Worm (Caenorhabditis elegans) whole organism, young adult: ENCODE results near the gene lge-1.

Experiments used
- B0261.1 ChIP-seq: sonication (generic microtip); optimal IDR thresholded peaks from 2 replicates; lab custom pipeline; 2016; ENCODE audit warnings: mild to moderate bottlenecking, missing genetic modification characterization, moderate library complexity, missing compliant biosample characterization
- C17E4.6 ChIP-seq: fragments of 200-800 bp; sonication (Bioruptor generic); IDR thresholded peaks from 2 replicates; pipeline ENCODE4 v1.3.6; 2022; ENCODE audit warnings: missing genetic modification reagents, missing genetic modification characterization, missing compliant biosample characterization
- F22D6.2 ChIP-seq: sonication (generic microtip); optimal IDR thresholded peaks from 2 replicates; lab custom pipeline; 2016; ENCODE audit warnings: mild to moderate bottlenecking, missing genetic modification characterization, missing compliant biosample characterization
- F57A8.1 ChIP-seq: fragments of 200-800 bp; sonication (Bioruptor generic); optimal IDR thresholded peaks from 2 replicates; lab custom pipeline; 2018; ENCODE audit warnings: mild to moderate bottlenecking, missing genetic modification characterization, moderate library complexity, missing compliant biosample characterization
- K12H6.12 ChIP-seq: fragments of 200-800 bp; sonication (Bioruptor generic); optimal IDR thresholded peaks from 2 replicates; lab custom pipeline; 2018; ENCODE audit warnings: mild to moderate bottlenecking, missing genetic modification characterization, missing compliant biosample characterization
- T07F8.4 ChIP-seq: sonication (generic microtip); optimal IDR thresholded peaks from 2 replicates; lab custom pipeline; 2016; ENCODE audit warnings: mild to moderate bottlenecking, missing genetic modification characterization, moderate library complexity, missing compliant biosample characterization
- ZK185.1 ChIP-seq: sonication (generic microtip); optimal IDR thresholded peaks from 2 replicates; lab custom pipeline; 2016; ENCODE audit warnings: mild to moderate bottlenecking, missing genetic modification characterization, missing compliant biosample characterization; ENCODE audit not compliant: poor library complexity, severe bottlenecking
- aptf-2 ChIP-seq: fragments of 200-800 bp; sonication (Bioruptor generic); conservative IDR thresholded peaks from 2 replicates; pipeline ENCODE4 v1.3.6; 2022; ENCODE audit warnings: missing genetic modification reagents, missing genetic modification characterization, missing compliant biosample characterization
- bed-1 ChIP-seq: fragments of 200-800 bp; sonication (Bioruptor generic); IDR thresholded peaks from 2 replicates; pipeline ENCODE4 v1.3.6; 2022; ENCODE audit warnings: missing genetic modification reagents, missing genetic modification characterization, missing compliant biosample characterization
- bed-2 ChIP-seq: fragments of 200-800 bp; sonication (Bioruptor generic); IDR thresholded peaks from 2 replicates; pipeline ENCODE4 v1.3.6; 2022; ENCODE audit warnings: missing genetic modification reagents, missing genetic modification characterization, missing compliant biosample characterization
- ccch-3 ChIP-seq: fragments of 200-800 bp; sonication (Bioruptor generic); optimal IDR thresholded peaks from 2 replicates; lab custom pipeline; 2018; ENCODE audit warnings: mild to moderate bottlenecking, missing genetic modification characterization, missing compliant biosample characterization
- ceh-100 ChIP-seq: fragments of 200-800 bp; sonication (Bioruptor generic); IDR thresholded peaks from 2 replicates; pipeline ENCODE4 v1.3.6; 2022; ENCODE audit warnings: missing genetic modification reagents, missing genetic modification characterization, missing compliant biosample characterization
- ceh-40 ChIP-seq: fragments of 200-800 bp; sonication (Bioruptor generic); IDR thresholded peaks from 2 replicates; pipeline ENCODE4 v1.3.6; 2022; ENCODE audit warnings: missing genetic modification characterization, missing compliant biosample characterization
- ets-4 ChIP-seq: fragments of 200-800 bp; sonication (Bioruptor generic); optimal IDR thresholded peaks from 2 replicates; lab custom pipeline; 2018; ENCODE audit warnings: mild to moderate bottlenecking, missing genetic modification characterization, missing compliant biosample characterization
- lin-26 ChIP-seq: fragments of 200-800 bp; sonication (Bioruptor generic); IDR thresholded peaks from 2 replicates; pipeline ENCODE4 v1.3.6; 2022; ENCODE audit warnings: missing genetic modification reagents, missing genetic modification characterization, missing compliant biosample characterization
- lin-40 ChIP-seq: sonication (generic microtip); optimal IDR thresholded peaks from 2 replicates; lab custom pipeline; 2016; ENCODE audit warnings: missing genetic modification characterization, mild to moderate bottlenecking, missing compliant biosample characterization, missing genotype, missing genetic modification reagents
- lsy-27 ChIP-seq: sonication (generic microtip); optimal IDR thresholded peaks from 2 replicates; lab custom pipeline; 2017; ENCODE audit warnings: missing genetic modification characterization, mild to moderate bottlenecking, missing compliant biosample characterization, antibody characterized with exemption, missing genotype, borderline replicate concordance; ENCODE audit not compliant: insufficient read depth
- madf-8 ChIP-seq: fragments of 200-800 bp; sonication (Bioruptor generic); conservative IDR thresholded peaks from 2 replicates; pipeline ENCODE4 v1.3.6; 2022; ENCODE audit warnings: missing genetic modification reagents, missing genetic modification characterization, missing compliant biosample characterization
- mxl-1 ChIP-seq: sonication (generic microtip); optimal IDR thresholded peaks from 2 replicates; lab custom pipeline; 2016; ENCODE audit warnings: missing genetic modification characterization, missing compliant biosample characterization
- nfya-1 ChIP-seq: sonication (generic microtip); optimal IDR thresholded peaks from 2 replicates; lab custom pipeline; 2017; ENCODE audit warnings: antibody characterized with exemption, missing compliant biosample characterization, missing genetic modification characterization, borderline replicate concordance; ENCODE audit not compliant: insufficient read depth
- nhr-179 ChIP-seq: sonication (generic microtip); optimal IDR thresholded peaks from 2 replicates; lab custom pipeline; 2016; ENCODE audit warnings: mild to moderate bottlenecking, missing genetic modification characterization, missing compliant biosample characterization
- nhr-27 ChIP-seq: fragments of 200-800 bp; sonication (Bioruptor generic); optimal IDR thresholded peaks from 2 replicates; lab custom pipeline; 2018; ENCODE audit warnings: mild to moderate bottlenecking, missing genetic modification characterization, moderate library complexity, missing compliant biosample characterization
- pbrm-1 ChIP-seq: fragments of 200-800 bp; sonication (Bioruptor generic); IDR thresholded peaks from 2 replicates; pipeline ENCODE4 v1.3.6; 2022; ENCODE audit warnings: missing genetic modification reagents, missing genetic modification characterization, missing compliant biosample characterization
- rpc-1 ChIP-seq, 2 experiments: fragments of 150-350 bp in 1 of 2; sonication (generic microtip) in 1 of 2; optimal IDR thresholded peaks; 2 replicates each; lab custom pipeline; 2014 to 2018; ENCODE audit warnings: missing biosample characterization in 1 of 2, missing genetic modification characterization in 1 of 2, missing genetic modification reagents in 1 of 2, missing genotype in 1 of 2
- snpc-1.3 ChIP-seq: sonication (generic microtip); optimal IDR thresholded peaks from 2 replicates; lab custom pipeline; 2017; ENCODE audit warnings: missing genetic modification characterization, mild to moderate bottlenecking, missing compliant biosample characterization, antibody characterized with exemption, moderate library complexity, missing genotype, missing genetic modification reagents; ENCODE audit not compliant: insufficient read depth
- snpc-3.4 ChIP-seq: sonication (generic microtip); optimal IDR thresholded peaks from 2 replicates; lab custom pipeline; 2017; ENCODE audit warnings: missing genetic modification characterization, mild to moderate bottlenecking, missing compliant biosample characterization, antibody characterized with exemption, moderate library complexity, missing genotype, missing genetic modification reagents
- snpc-4 ChIP-seq, 5 experiments: fragments of 150-350 bp in 1 of 5; sonication (generic microtip) in 4 of 5; optimal IDR thresholded peaks; 2 replicates each; lab custom pipeline; 2014 to 2018; ENCODE audit warnings: missing genetic modification characterization in 5 of 5, missing biosample characterization in 3 of 5, antibody characterized with exemption in 2 of 5, mild to moderate bottlenecking in 2 of 5, missing compliant biosample characterization in 2 of 5, missing genotype in 2 of 5, moderate library complexity in 2 of 5, missing genetic modification reagents in 1 of 5
- tbp1 ChIP-seq: fragments of 200-800 bp; sonication (Bioruptor generic); optimal IDR thresholded peaks from 2 replicates; lab custom pipeline; 2018; ENCODE audit warnings: mild to moderate bottlenecking, missing genetic modification characterization, missing compliant biosample characterization
- ztf-18 ChIP-seq: sonication (generic microtip); optimal IDR thresholded peaks from 2 replicates; lab custom pipeline; 2016; ENCODE audit warnings: missing genotype, mild to moderate bottlenecking, missing genetic modification characterization, missing compliant biosample characterization
- ztf-26 ChIP-seq: sonication (generic microtip); optimal IDR thresholded peaks from 2 replicates; lab custom pipeline; 2017; ENCODE audit warnings: missing genetic modification characterization, missing compliant biosample characterization
- ztf-28 ChIP-seq: fragments of 200-800 bp; sonication (Bioruptor generic); IDR thresholded peaks from 2 replicates; pipeline ENCODE4 v1.3.6; 2022; ENCODE audit warnings: missing genetic modification reagents, missing genetic modification characterization, missing compliant biosample characterization
- ztf-6 ChIP-seq: fragments of 200-800 bp; sonication (Bioruptor generic); IDR thresholded peaks from 2 replicates; pipeline ENCODE4 v1.3.6; 2022; ENCODE audit warnings: missing genetic modification reagents, missing genetic modification characterization, missing compliant biosample characterization

Gene lge-1

DNA sequence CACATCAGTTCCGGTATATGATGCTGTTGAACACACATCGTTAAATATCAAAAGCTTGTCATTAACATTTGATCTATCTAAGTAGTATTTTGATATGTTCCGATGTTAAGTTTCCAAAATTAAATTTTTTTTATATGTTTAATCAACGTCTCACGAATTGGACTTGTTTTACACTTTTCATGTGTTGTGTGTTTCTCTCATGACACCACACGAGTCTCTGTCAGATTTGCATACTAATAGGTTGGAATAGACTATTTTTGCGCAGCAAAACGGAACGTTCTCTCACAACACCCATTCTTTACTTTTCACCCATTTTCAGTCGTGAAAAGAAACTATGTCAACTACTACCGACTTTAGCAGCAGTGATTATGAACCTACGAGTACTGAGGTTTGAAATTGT, 4.3 kb downstream of the lge-1 start, which contains the start of gene K09C8.8:
TSS of gene K09C8.8 (plus strand) at position 301 of the 400 bp plus-strand sequence.
- TF ChIP-seq snpc-3.4 (tag; lab: Kevin White, UChicago) (no peak), ZK185.1 (tag; lab: Kevin White, UChicago) (no peak), ztf-6 (GFP tag; lab: Robert Waterston, UW) (no peak), snpc-1.3 (tag; lab: Kevin White, UChicago) (no peak), nhr-179 (tag; lab: Kevin White, UChicago) (no peak), K12H6.12 (no peak), ztf-28 (no peak), nfya-1 (tag; lab: Kevin White, UChicago) (no peak), C17E4.6 (GFP tag; lab: Robert Waterston, UW) (no peak), pbrm-1 (no peak), lin-26 (GFP tag; lab: Robert Waterston, UW) (no peak), rpc-1 (optimal IDR thresholded peaks at IDR 0.05; lab: Kevin White, UChicago) (no peak), rpc-1 (tag; optimal IDR thresholded peaks at IDR 0.05; lab: Kevin White, UChicago) (no peak), mxl-1 (tag; lab: Kevin White, UChicago) (no peak), ceh-40 (GFP tag; lab: Robert Waterston, UW) (no peak), lin-40 (no peak), nhr-27 (tag; lab: Kevin White, UChicago) (no peak), B0261.1 (no peak), ztf-26 (tag; lab: Kevin White, UChicago) (no peak)
- TF ChIP-seq, all 124 proteins: peak for 0

ce11 chrX:10971118-10971517, 4.8 kb downstream of the lge-1 start:
- TF ChIP-seq T07F8.4 (tag; lab: Kevin White, UChicago) (no peak), ztf-18 (tag; lab: Kevin White, UChicago) (no peak), K12H6.12 (no peak), bed-1 (GFP tag; lab: Robert Waterston, UW) (no peak), bed-2 (GFP tag; lab: Robert Waterston, UW) (no peak), aptf-2 (GFP tag; lab: Robert Waterston, UW) (no peak), nhr-179 (tag; lab: Kevin White, UChicago) (no peak), ceh-100 (GFP tag; lab: Robert Waterston, UW) (no peak), madf-8 (GFP tag; lab: Robert Waterston, UW) (no peak)

ce11 chrX:10976447-10977196, 10.3 kb downstream of the lge-1 start:
- TF ChIP-seq T07F8.4 (tag; lab: Kevin White, UChicago), result no peak
- no peak for TF ChIP-seq tbp1 (GFP tag; lab: Kevin White, UChicago)
- no peak for TF ChIP-seq lsy-27 (tag; lab: Kevin White, UChicago)
- no peak for TF ChIP-seq ets-4
- no peak for TF ChIP-seq snpc-4 (GFP tag; optimal IDR thresholded peaks at IDR 0.05; lab: Kevin White, UChicago)
- TF ChIP-seq snpc-4 (tag; optimal IDR thresholded peaks at IDR 0.05; lab: Kevin White, UChicago), result no peak
- TF ChIP-seq F22D6.2 (tag; lab: Kevin White, UChicago), result no peak
- no peak for TF ChIP-seq F57A8.1 (GFP tag; lab: Kevin White, UChicago)
- no peak for TF ChIP-seq ccch-3
